Worm (Caenorhabditis elegans) whole organism, midembryonic: ENCODE data around the gene C43F9.5.

Experiments
- flt-1 ChIP-seq: fragments of 200-800 bp; sonication (Bioruptor generic); IDR thresholded peaks from 2 replicates; pipeline ENCODE4 v1.3.6; 2022; ENCODE audit warnings: missing genetic modification characterization, missing compliant biosample characterization
- klf-2 ChIP-seq: fragments of 200-800 bp; sonication (Bioruptor generic); conservative IDR thresholded peaks from 2 replicates; pipeline ENCODE4 v1.3.6; 2022; ENCODE audit warnings: missing genetic modification reagents, missing genetic modification characterization, missing compliant biosample characterization
- ref-1 ChIP-seq: fragments of 200-800 bp; sonication (Bioruptor generic); conservative IDR thresholded peaks from 2 replicates; pipeline ENCODE4 v1.3.6; 2022; ENCODE audit warnings: missing genetic modification reagents, missing genetic modification characterization, missing compliant biosample characterization
- ztf-23 ChIP-seq: fragments of 200-800 bp; sonication (Bioruptor generic); IDR thresholded peaks from 2 replicates; pipeline ENCODE4 v1.3.6; 2022; ENCODE audit warnings: missing genetic modification reagents, missing genetic modification characterization, missing compliant biosample characterization

- TF ChIP-seq flt-1 (GFP tag; lab: Robert Waterston, UW), result no peak
- no peak for TF ChIP-seq ref-1
- no peak for TF ChIP-seq ztf-23 (GFP tag; lab: Robert Waterston, UW)
- TF ChIP-seq klf-2 (GFP tag; lab: Robert Waterston, UW), result no peak
These were observed 13.9 kb downstream of the C43F9.5 start for ce11 chrIV:10576624-10577023.
